Worm (Caenorhabditis elegans) whole organism, late embryonic: Measurements from ENCODE around the gene swsn-4.

ENCODE experiments used
- C08G9.2 ChIP-seq: sonication (generic microtip); optimal IDR thresholded peaks from 2 replicates; lab custom pipeline; 2016; ENCODE audit warnings: mild to moderate bottlenecking, missing genetic modification characterization, moderate library complexity, missing compliant biosample characterization
- C38D4.7 ChIP-seq: fragments of 200-800 bp; sonication (Bioruptor generic); optimal IDR thresholded peaks from 2 replicates; lab custom pipeline; 2018; ENCODE audit warnings: mild to moderate bottlenecking, missing genetic modification characterization, moderate library complexity, missing compliant biosample characterization
- F13H6.1 ChIP-seq: sonication (generic microtip); optimal IDR thresholded peaks from 2 replicates; lab custom pipeline; 2016; ENCODE audit warnings: missing genetic modification characterization, missing compliant biosample characterization
- T23F11.4 ChIP-seq: fragments of 200-800 bp; sonication (Bioruptor generic); optimal IDR thresholded peaks from 2 replicates; lab custom pipeline; 2018; ENCODE audit warnings: mild to moderate bottlenecking, missing genetic modification characterization, missing compliant biosample characterization
- ama-1 ChIP-seq: fragments of 150-350 bp; optimal IDR thresholded peaks from 2 replicates; lab custom pipeline; 2014
- ceh-30 ChIP-seq: fragments of 150-350 bp; optimal IDR thresholded peaks from 2 replicates; lab custom pipeline; 2014; ENCODE audit warnings: missing biosample characterization, missing genetic modification characterization
- ceh-31 ChIP-seq: sonication (generic microtip); optimal IDR thresholded peaks from 2 replicates; lab custom pipeline; 2016; ENCODE audit warnings: missing genetic modification characterization, missing compliant biosample characterization
- ceh-45 ChIP-seq: fragments of 200-800 bp; sonication (Bioruptor generic); IDR thresholded peaks from 2 replicates; pipeline ENCODE4 v1.3.6; 2022; ENCODE audit warnings: missing genetic modification reagents, missing genetic modification characterization, missing compliant biosample characterization
- ceh-6 ChIP-seq: fragments of 200-800 bp; sonication (Bioruptor generic); optimal IDR thresholded peaks from 2 replicates; lab custom pipeline; 2018; ENCODE audit warnings: mild to moderate bottlenecking, missing genetic modification characterization, missing compliant biosample characterization
- ceh-9 ChIP-seq: sonication (generic microtip); optimal IDR thresholded peaks from 2 replicates; lab custom pipeline; 2016; ENCODE audit warnings: mild to moderate bottlenecking, missing genetic modification characterization, inconsistent platforms, missing compliant biosample characterization
- che-1 ChIP-seq: sonication (generic microtip); optimal IDR thresholded peaks from 2 replicates; lab custom pipeline; 2016; ENCODE audit warnings: mild to moderate bottlenecking, missing genetic modification characterization, missing compliant biosample characterization
- dmd-4 ChIP-seq: sonication (generic microtip); optimal IDR thresholded peaks from 2 replicates; lab custom pipeline; 2016; ENCODE audit warnings: borderline replicate concordance, missing genetic modification characterization, missing compliant biosample characterization
- dve-1 ChIP-seq: sonication (generic microtip); optimal IDR thresholded peaks from 2 replicates; lab custom pipeline; 2017; ENCODE audit warnings: antibody characterized with exemption, mild to moderate bottlenecking, missing genetic modification characterization, missing compliant biosample characterization
- elt-2 ChIP-seq: sonication (generic microtip); optimal IDR thresholded peaks from 2 replicates; lab custom pipeline; 2016; ENCODE audit warnings: missing genetic modification reagents, missing genetic modification characterization, missing compliant biosample characterization
- elt-4 ChIP-seq: sonication (generic microtip); optimal IDR thresholded peaks from 2 replicates; lab custom pipeline; 2016; ENCODE audit warnings: missing genetic modification characterization, missing compliant biosample characterization
- ets-4 ChIP-seq: sonication (generic microtip); optimal IDR thresholded peaks from 2 replicates; lab custom pipeline; 2016; ENCODE audit warnings: missing genetic modification characterization, missing compliant biosample characterization
- eyg-1 ChIP-seq: sonication (generic microtip); optimal IDR thresholded peaks from 2 replicates; lab custom pipeline; 2016; ENCODE audit warnings: missing genotype, missing genetic modification characterization, missing compliant biosample characterization
- fax-1 ChIP-seq: sonication (generic microtip); optimal IDR thresholded peaks from 2 replicates; lab custom pipeline; 2016; ENCODE audit warnings: missing genotype, missing genetic modification characterization, missing compliant biosample characterization
- fkh-10 ChIP-seq: fragments of 150-350 bp; optimal IDR thresholded peaks from 2 replicates; lab custom pipeline; 2014; ENCODE audit warnings: missing biosample characterization, missing genetic modification reagents, missing genetic modification characterization
- fkh-6 ChIP-seq: sonication (generic microtip); optimal IDR thresholded peaks from 2 replicates; lab custom pipeline; 2016; ENCODE audit warnings: missing genetic modification characterization, missing compliant biosample characterization
- gmeb-2 ChIP-seq: sonication (generic microtip); optimal IDR thresholded peaks from 2 replicates; lab custom pipeline; 2016; ENCODE audit warnings: missing genetic modification characterization, inconsistent platforms, missing compliant biosample characterization
- hlh-13 ChIP-seq: fragments of 200-800 bp; sonication (Bioruptor generic); optimal IDR thresholded peaks from 2 replicates; lab custom pipeline; 2018; ENCODE audit warnings: mild to moderate bottlenecking, missing genetic modification characterization, missing compliant biosample characterization
- hlh-15 ChIP-seq: sonication (generic microtip); optimal IDR thresholded peaks from 2 replicates; lab custom pipeline; 2016; ENCODE audit warnings: missing genetic modification characterization, missing compliant biosample characterization
- hlh-6 ChIP-seq: sonication (generic microtip); optimal IDR thresholded peaks from 2 replicates; lab custom pipeline; 2016; ENCODE audit warnings: missing genotype, missing genetic modification characterization, missing compliant biosample characterization
- hlh-8 ChIP-seq: sonication (generic microtip); optimal IDR thresholded peaks from 2 replicates; lab custom pipeline; 2016; ENCODE audit warnings: missing genotype, missing genetic modification characterization, missing compliant biosample characterization
- lim-6 ChIP-seq: sonication (generic microtip); optimal IDR thresholded peaks from 2 replicates; lab custom pipeline; 2016; ENCODE audit warnings: missing genetic modification characterization, missing compliant biosample characterization
- lin-11 ChIP-seq: fragments of 200-800 bp; sonication (Bioruptor generic); optimal IDR thresholded peaks from 2 replicates; lab custom pipeline; 2018; ENCODE audit warnings: mild to moderate bottlenecking, missing genetic modification characterization, missing compliant biosample characterization
- madf-2 ChIP-seq: sonication (generic microtip); optimal IDR thresholded peaks from 2 replicates; lab custom pipeline; 2017; ENCODE audit warnings: missing genetic modification characterization, missing compliant biosample characterization
- nfya-1 ChIP-seq: sonication (generic microtip); optimal IDR thresholded peaks from 2 replicates; lab custom pipeline; 2017; ENCODE audit warnings: missing genetic modification characterization, mild to moderate bottlenecking, missing compliant biosample characterization, antibody characterized with exemption, moderate library complexity
- nhr-232 ChIP-seq: sonication (generic microtip); optimal IDR thresholded peaks from 2 replicates; lab custom pipeline; 2016; ENCODE audit warnings: missing genetic modification characterization, missing compliant biosample characterization
- odd-2 ChIP-seq: sonication (generic microtip); optimal IDR thresholded peaks from 2 replicates; lab custom pipeline; 2017; ENCODE audit warnings: antibody characterized with exemption, mild to moderate bottlenecking, missing genetic modification characterization, missing compliant biosample characterization
- pat-9 ChIP-seq: fragments of 200-800 bp; sonication (Bioruptor generic); optimal IDR thresholded peaks from 2 replicates; lab custom pipeline; 2018; ENCODE audit warnings: mild to moderate bottlenecking, missing genetic modification characterization, moderate library complexity, missing compliant biosample characterization
- pha-4 ChIP-seq: fragments of 150-350 bp; optimal IDR thresholded peaks from 2 replicates; lab custom pipeline; 2018; ENCODE audit warnings: missing biosample characterization, missing genetic modification reagents, missing genetic modification characterization
- pqm-1 ChIP-seq: sonication (generic microtip); optimal IDR thresholded peaks from 2 replicates; lab custom pipeline; 2016; ENCODE audit warnings: missing genetic modification characterization, missing compliant biosample characterization
- pros-1 ChIP-seq: fragments of 150-350 bp; optimal IDR thresholded peaks from 2 replicates; lab custom pipeline; 2014; ENCODE audit warnings: missing biosample characterization, missing genetic modification reagents, missing genetic modification characterization
- ref-2 ChIP-seq: sonication (generic microtip); optimal IDR thresholded peaks from 2 replicates; lab custom pipeline; 2016; ENCODE audit warnings: missing genetic modification characterization, missing compliant biosample characterization
- rnt-1 ChIP-seq: sonication (generic microtip); optimal IDR thresholded peaks from 2 replicates; lab custom pipeline; 2016; ENCODE audit warnings: missing genetic modification characterization, missing compliant biosample characterization
- sox-4 ChIP-seq: sonication (generic microtip); optimal IDR thresholded peaks from 2 replicates; lab custom pipeline; 2017; ENCODE audit warnings: mild to moderate bottlenecking, missing genetic modification characterization, inconsistent platforms, missing compliant biosample characterization
- tbx-2 ChIP-seq: sonication (generic microtip); optimal IDR thresholded peaks from 2 replicates; lab custom pipeline; 2016; ENCODE audit warnings: missing genetic modification characterization, missing compliant biosample characterization
- unc-3 ChIP-seq, 2 experiments: fragments of 200-800 bp in 1 of 2; sonication (Bioruptor generic) in 1 of 2; sonication (generic microtip) in 1 of 2; conservative IDR thresholded peaks in 1 of 2; optimal IDR thresholded peaks in 1 of 2; 2 replicates each; pipeline versions ENCODE4 v1.3.6 to Lab custom; 2016 to 2022; ENCODE audit warnings: missing compliant biosample characterization in 2 of 2, missing genetic modification characterization in 2 of 2, missing genetic modification reagents in 1 of 2
- unc-42 ChIP-seq: sonication (generic microtip); optimal IDR thresholded peaks from 2 replicates; lab custom pipeline; 2016; ENCODE audit warnings: missing genotype, missing genetic modification characterization, missing compliant biosample characterization
- unc-55 ChIP-seq: sonication (generic microtip); optimal IDR thresholded peaks from 2 replicates; lab custom pipeline; 2017; ENCODE audit warnings: missing biosample characterization, missing genetic modification reagents, missing genetic modification characterization
- zip-5 ChIP-seq: sonication (generic microtip); optimal IDR thresholded peaks from 2 replicates; lab custom pipeline; 2016; ENCODE audit warnings: missing genetic modification characterization, missing compliant biosample characterization
- ztf-16 ChIP-seq: sonication (generic microtip); optimal IDR thresholded peaks from 2 replicates; lab custom pipeline; 2017; ENCODE audit warnings: missing genetic modification characterization, missing compliant biosample characterization

Gene swsn-4

DNA sequence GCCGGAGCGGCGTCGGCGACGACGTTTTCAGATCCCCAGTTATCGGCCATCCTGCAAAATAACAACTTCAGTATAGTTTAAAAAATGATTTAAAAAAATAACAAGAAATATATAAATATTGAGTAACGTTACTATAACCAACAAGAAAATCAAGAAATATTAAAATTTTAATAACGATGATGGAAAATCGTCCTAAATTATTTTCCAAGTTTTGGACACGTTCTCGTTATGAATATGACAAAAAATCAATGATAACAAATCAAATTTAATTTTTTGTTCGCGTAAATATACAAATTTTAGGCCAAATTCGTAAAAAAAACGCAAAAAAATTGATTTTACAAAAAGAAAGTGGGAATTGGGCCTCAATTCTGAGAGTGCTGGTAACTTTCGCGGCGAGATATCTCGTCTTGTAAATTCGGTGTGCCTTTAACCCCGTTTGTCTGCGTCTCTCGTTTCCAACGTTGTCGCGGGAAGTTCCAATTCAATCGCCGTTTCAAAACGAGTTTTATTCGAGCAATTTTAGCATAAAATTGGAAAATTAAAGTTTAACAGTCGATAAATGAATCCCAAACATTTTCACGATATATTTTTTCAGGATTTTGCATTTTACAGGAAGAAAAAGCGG lies 14.7 kb upstream of the swsn-4 start, which contains the start of gene rps-5:
rps-5 (minus strand) TSS at position 51 of the 625 bp plus-strand sequence.
- TF ChIP-seq nfya-1 (tag; lab: Kevin White, UChicago), result peak; percentile 62
- peak; percentile 72 for TF ChIP-seq unc-42
- TF ChIP-seq unc-55 (GFP tag; lab: Kevin White, UChicago), result peak; percentile 12
- TF ChIP-seq hlh-8 (tag; lab: Kevin White, UChicago), result no peak

DNA sequence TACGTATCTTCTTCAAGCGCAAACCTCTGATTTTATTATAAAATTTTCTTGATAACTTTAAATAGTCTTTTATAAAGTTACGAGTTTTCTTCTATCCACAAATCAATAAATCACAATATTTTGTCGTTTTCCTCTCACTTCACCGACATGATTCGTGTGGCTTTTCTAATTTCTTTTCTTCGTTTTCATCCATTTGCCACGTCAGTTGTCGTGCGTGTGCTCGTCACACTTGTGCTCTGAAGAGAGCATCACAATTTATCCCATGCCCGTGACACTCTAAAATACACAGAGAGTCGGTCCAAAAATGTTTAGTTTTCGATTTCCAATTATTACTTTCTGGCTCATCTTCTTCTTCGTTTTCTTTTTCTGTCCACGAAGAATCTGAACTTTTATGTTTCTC lies 13.9 kb upstream of the swsn-4 start:
- TF ChIP-seq pat-9 (tag; lab: Kevin White, UChicago) (no peak), elt-2 (tag; lab: Kevin White, UChicago) (no peak), ztf-16 (tag; lab: Kevin White, UChicago) (no peak), ceh-9 (no peak), ceh-45 (GFP tag; lab: Robert Waterston, UW) (no peak), che-1 (tag; lab: Kevin White, UChicago) (no peak), unc-3 (GFP tag; conservative IDR thresholded peaks at IDR 0.05; lab: Robert Waterston, UW) (no peak), unc-3 (tag; optimal IDR thresholded peaks at IDR 0.05; lab: Kevin White, UChicago) (no peak), ama-1 (lab: Kevin White, UChicago) (no peak), elt-4 (tag; lab: Kevin White, UChicago) (no peak), eyg-1 (no peak), fkh-10 (GFP tag; lab: Kevin White, UChicago) (no peak), ceh-31 (tag; lab: Kevin White, UChicago) (no peak)

- TF ChIP-seq C38D4.7 (GFP tag; lab: Kevin White, UChicago) (no peak), lim-6 (tag; lab: Kevin White, UChicago) (no peak), lin-11 (tag; lab: Kevin White, UChicago) (no peak), pat-9 (tag; lab: Kevin White, UChicago) (no peak), tbx-2 (tag; lab: Kevin White, UChicago) (no peak), pha-4 (tag; lab: Kevin White, UChicago) (no peak), dve-1 (tag; lab: Kevin White, UChicago) (no peak), T23F11.4 (no peak), fkh-10 (GFP tag; lab: Kevin White, UChicago) (no peak), ztf-16 (tag; lab: Kevin White, UChicago) (no peak), ref-2 (tag; lab: Kevin White, UChicago) (no peak), ets-4 (no peak), hlh-6 (tag; lab: Kevin White, UChicago) (no peak), nhr-232 (tag; lab: Kevin White, UChicago) (no peak), C08G9.2 (no peak), F13H6.1 (no peak)
These were observed 13.2 kb upstream of the swsn-4 start, which contains the start of gene clc-9 for ce11 chrIV:11112641-11113040. Gene clc-9 (plus strand): TSS chrIV:11112941.

ce11 chrIV:11118837-11119491 lies 6.9 kb upstream of the swsn-4 start, which contains the start of the genes imp-2 and enpl-1:
Gene imp-2 (minus strand): TSS chrIV:11118887.
Gene enpl-1 (plus strand): TSS chrIV:11119298.
- TF ChIP-seq pha-4 (tag; lab: Kevin White, UChicago) (no peak), elt-4 (tag; lab: Kevin White, UChicago) (no peak), rnt-1 (no peak), fax-1 (tag; lab: Kevin White, UChicago) (no peak), odd-2 (tag; lab: Kevin White, UChicago) (no peak), dmd-4 (tag; lab: Kevin White, UChicago) (no peak), elt-2 (tag; lab: Kevin White, UChicago) (peak; percentile 66), pat-9 (tag; lab: Kevin White, UChicago) (no peak), ceh-6 (no peak), pqm-1 (peak; percentile 61), madf-2 (tag; lab: Kevin White, UChicago) (peak; percentile 28), sox-4 (tag; lab: Kevin White, UChicago) (peak; percentile 25), fkh-10 (GFP tag; lab: Kevin White, UChicago) (no peak), tbx-2 (tag; lab: Kevin White, UChicago) (peak; percentile 93), ceh-30 (tag; lab: Kevin White, UChicago) (no peak), eyg-1 (no peak), ets-4 (peak; percentile 11), zip-5 (tag; lab: Kevin White, UChicago) (no peak), dve-1 (tag; lab: Kevin White, UChicago) (peak; percentile 51), pros-1 (tag; lab: Kevin White, UChicago) (peak; percentile 74), hlh-13 (no peak), fkh-6 (tag; lab: Kevin White, UChicago) (no peak), hlh-15 (tag; lab: Kevin White, UChicago) (no peak), gmeb-2 (tag; lab: Kevin White, UChicago) (no peak), nhr-232 (tag; lab: Kevin White, UChicago) (no peak)
